Fruit fly (Drosophila melanogaster) whole organism, embryonic: ENCODE measurements around the gene Hs6st.
A peak's percentile ranks its signal among the peaks of the same experiment; 100 is the strongest.

Source experiments
- BEAF-32 ChIP-seq: fragments of 200-800 bp; sonication (Bioruptor generic); optimal IDR thresholded peaks from 3 replicates; lab custom pipeline; 2017; ENCODE audit warnings: missing biosample characterization, missing genetic modification characterization, mild to moderate bottlenecking, moderate library complexity, missing genetic modification reagents
- C15 ChIP-seq: fragments of 200-800 bp; sonication (Bioruptor generic); IDR thresholded peaks from 3 replicates; pipeline ENCODE4 v1.3.6; 2022; ENCODE audit warnings: missing biosample characterization, missing genetic modification characterization
- CG10147 ChIP-seq: fragments of 200-800 bp; sonication (Bioruptor generic); optimal IDR thresholded peaks from 2 replicates; lab custom pipeline; 2019; ENCODE audit warnings: missing biosample characterization, mild to moderate bottlenecking, missing genetic modification characterization, moderate library complexity
- CG10366 ChIP-seq: fragments of 200-800 bp; sonication (Bioruptor generic); IDR thresholded peaks from 2 replicates; pipeline ENCODE4 v1.3.6; 2022; ENCODE audit warnings: missing biosample characterization, missing genetic modification characterization
- CG10654 ChIP-seq: fragments of 200-800 bp; sonication (Bioruptor generic); optimal IDR thresholded peaks from 2 replicates; lab custom pipeline; 2016; ENCODE audit warnings: missing biosample characterization, missing genetic modification characterization
- CG10979 ChIP-seq: fragments of 200-800 bp; sonication (Bioruptor generic); optimal IDR thresholded peaks from 2 replicates; lab custom pipeline; 2018; ENCODE audit warnings: missing biosample characterization, mild to moderate bottlenecking, missing genetic modification characterization, moderate library complexity
- CG11560 ChIP-seq: fragments of 200-800 bp; sonication (Bioruptor generic); IDR thresholded peaks from 3 replicates; pipeline ENCODE4 v1.3.6; 2022; ENCODE audit warnings: missing biosample characterization, missing genetic modification characterization
- CG17361 ChIP-seq: fragments of 200-800 bp; sonication (Bioruptor generic); IDR thresholded peaks from 3 replicates; pipeline ENCODE4 v1.3.6; 2022; ENCODE audit warnings: missing biosample characterization, missing genetic modification characterization
- CG17385 ChIP-seq: fragments of 200-800 bp; sonication (Bioruptor generic); optimal IDR thresholded peaks from 3 replicates; lab custom pipeline; 2018; ENCODE audit warnings: missing biosample characterization, mild to moderate bottlenecking, missing genetic modification characterization
- CG18476 ChIP-seq: fragments of 200-800 bp; sonication (Bioruptor generic); optimal IDR thresholded peaks from 2 replicates; lab custom pipeline; 2016; ENCODE audit warnings: missing biosample characterization, mild to moderate bottlenecking, missing genetic modification characterization
- CG2129 ChIP-seq: fragments of 200-800 bp; sonication (Bioruptor generic); IDR thresholded peaks from 2 replicates; pipeline ENCODE4 v1.3.6; 2022; ENCODE audit warnings: missing biosample characterization, missing genetic modification characterization; ENCODE audit not compliant: partially characterized antibody
- CG2678 ChIP-seq: fragments of 200-800 bp; sonication (Bioruptor generic); optimal IDR thresholded peaks from 3 replicates; lab custom pipeline; 2019; ENCODE audit warnings: missing biosample characterization, mild to moderate bottlenecking, missing genetic modification characterization, moderate library complexity
- CG2889 ChIP-seq: fragments of 200-800 bp; sonication (Bioruptor generic); IDR thresholded peaks from 3 replicates; pipeline ENCODE4 v1.3.6; 2022; ENCODE audit warnings: missing biosample characterization, missing genetic modification characterization
- CG30020 ChIP-seq: fragments of 200-800 bp; optimal IDR thresholded peaks from 2 replicates; lab custom pipeline; 2019; ENCODE audit warnings: missing biosample characterization, mild to moderate bottlenecking, missing genetic modification characterization, moderate library complexity
- CG31365 ChIP-seq: fragments of 200-800 bp; sonication (Bioruptor generic); optimal IDR thresholded peaks from 2 replicates; lab custom pipeline; 2018; ENCODE audit warnings: missing biosample characterization, mild to moderate bottlenecking, missing genetic modification characterization
- CG33213 ChIP-seq: fragments of 200-800 bp; sonication (Bioruptor generic); optimal IDR thresholded peaks from 3 replicates; lab custom pipeline; 2016; ENCODE audit warnings: missing biosample characterization, missing genetic modification characterization
- CG6854 ChIP-seq: fragments of 200-800 bp; sonication (Bioruptor generic); optimal IDR thresholded peaks from 3 replicates; lab custom pipeline; 2017; ENCODE audit warnings: missing biosample characterization, mild to moderate bottlenecking, missing genetic modification characterization
- CG9876 ChIP-seq: fragments of 200-800 bp; sonication (Bioruptor generic); optimal IDR thresholded peaks from 2 replicates; lab custom pipeline; 2016; ENCODE audit warnings: missing biosample characterization, missing genetic modification characterization
- Dip3 ChIP-seq: fragments of 200-800 bp; sonication (Bioruptor generic); optimal IDR thresholded peaks from 3 replicates; lab custom pipeline; 2016; ENCODE audit warnings: missing biosample characterization, missing genetic modification characterization
- E2f1 ChIP-seq: fragments of 200-800 bp; sonication (Bioruptor generic); IDR thresholded peaks from 2 replicates; pipeline ENCODE4 v1.3.6; 2022; ENCODE audit warnings: missing biosample characterization, missing genetic modification characterization
- Fer3 ChIP-seq: fragments of 200-800 bp; sonication (Bioruptor generic); optimal IDR thresholded peaks from 2 replicates; lab custom pipeline; 2018; ENCODE audit warnings: missing biosample characterization, mild to moderate bottlenecking, missing genetic modification characterization, moderate library complexity
- H2.0 ChIP-seq: fragments of 200-800 bp; sonication (Bioruptor generic); IDR thresholded peaks from 2 replicates; pipeline ENCODE4 v1.3.6; 2022; ENCODE audit warnings: missing biosample characterization, missing genetic modification characterization
- HLH4C ChIP-seq: fragments of 200-800 bp; sonication (Bioruptor generic); IDR thresholded peaks from 3 replicates; pipeline ENCODE4 v1.3.6; 2022; ENCODE audit warnings: missing biosample characterization, missing genetic modification characterization; ENCODE audit not compliant: partially characterized antibody
- HmgZ ChIP-seq: fragments of 200-800 bp; sonication (Bioruptor generic); optimal IDR thresholded peaks from 2 replicates; lab custom pipeline; 2018; ENCODE audit warnings: missing biosample characterization, mild to moderate bottlenecking, missing genetic modification characterization
- Hr3 ChIP-seq: fragments of 200-800 bp; sonication (Bioruptor generic); optimal IDR thresholded peaks from 3 replicates; lab custom pipeline; 2016; ENCODE audit warnings: missing biosample characterization, missing genetic modification characterization
- Hr39 ChIP-seq: fragments of >200 bp; optimal IDR thresholded peaks from 2 replicates; lab custom pipeline; 2017
- MBD-R2 ChIP-seq: fragments of 200-800 bp; sonication (Bioruptor generic); IDR thresholded peaks from 2 replicates; pipeline ENCODE4 v1.3.6; 2022; ENCODE audit warnings: missing biosample characterization, missing genetic modification characterization
- MTF-1 ChIP-seq: fragments of 200-800 bp; sonication (Bioruptor generic); optimal IDR thresholded peaks from 2 replicates; lab custom pipeline; 2018; ENCODE audit warnings: missing biosample characterization, mild to moderate bottlenecking, missing genetic modification characterization, borderline replicate concordance
- Max ChIP-seq: fragments of 200-800 bp; sonication (Bioruptor generic); optimal IDR thresholded peaks from 2 replicates; lab custom pipeline; 2016; ENCODE audit warnings: missing biosample characterization, mild to moderate bottlenecking, missing genetic modification characterization
- NC2β ChIP-seq: fragments of 200-800 bp; sonication (Bioruptor generic); optimal IDR thresholded peaks from 2 replicates; lab custom pipeline; 2016; ENCODE audit warnings: missing biosample characterization, missing genetic modification characterization
- Oaz ChIP-seq: fragments of 200-800 bp; sonication (Bioruptor generic); IDR thresholded peaks from 2 replicates; pipeline ENCODE4 v1.3.6; 2022; ENCODE audit warnings: missing biosample characterization, missing genetic modification characterization
- Rx ChIP-seq: fragments of 200-800 bp; sonication (Bioruptor generic); IDR thresholded peaks from 2 replicates; pipeline ENCODE4 v1.3.6; 2022; ENCODE audit warnings: missing biosample characterization, missing genetic modification characterization
- bsh ChIP-seq, 2 experiments: fragments of 200-800 bp; sonication (Bioruptor generic); optimal IDR thresholded peaks; 2 replicates each; lab custom pipeline; 2017 to 2018; ENCODE audit warnings: mild to moderate bottlenecking in 2 of 2, missing biosample characterization in 2 of 2, missing genetic modification characterization in 2 of 2, moderate library complexity in 1 of 2
- chm ChIP-seq: fragments of 200-800 bp; sonication (Bioruptor generic); IDR thresholded peaks from 2 replicates; pipeline ENCODE4 v1.3.6; 2022; ENCODE audit warnings: missing biosample characterization, missing genetic modification characterization
- ems ChIP-seq: fragments of 200-800 bp; sonication (Bioruptor generic); optimal IDR thresholded peaks from 3 replicates; lab custom pipeline; 2016; ENCODE audit warnings: missing biosample characterization, missing genetic modification characterization
- fd102C ChIP-seq: fragments of 200-800 bp; sonication (Bioruptor generic); optimal IDR thresholded peaks from 2 replicates; lab custom pipeline; 2018; ENCODE audit warnings: missing biosample characterization, mild to moderate bottlenecking, missing genetic modification characterization, moderate library complexity
- gce ChIP-seq: fragments of 200-800 bp; sonication (Bioruptor generic); IDR thresholded peaks from 3 replicates; pipeline ENCODE4 v1.3.6; 2022; ENCODE audit warnings: missing biosample characterization, missing genetic modification characterization
- gt ChIP-seq: fragments of 200-800 bp; sonication (Bioruptor generic); IDR thresholded peaks from 2 replicates; pipeline ENCODE4 v1.3.6; 2022; ENCODE audit warnings: missing biosample characterization, missing genetic modification characterization
- hbn ChIP-seq: fragments of 200-800 bp; sonication (Bioruptor generic); IDR thresholded peaks from 2 replicates; pipeline ENCODE4 v1.3.6; 2022; ENCODE audit warnings: missing biosample characterization, missing genetic modification characterization; ENCODE audit not compliant: partially characterized antibody
- inv ChIP-seq: fragments of 200-800 bp; sonication (Bioruptor generic); IDR thresholded peaks from 2 replicates; pipeline ENCODE4 v1.3.6; 2022; ENCODE audit warnings: missing biosample characterization, missing genetic modification characterization; ENCODE audit not compliant: partially characterized antibody
- lov ChIP-seq, 2 experiments: fragments of 200-800 bp in 1 of 2; fragments of >200 bp in 1 of 2; sonication (Bioruptor generic) in 1 of 2; IDR thresholded peaks in 1 of 2; optimal IDR thresholded peaks in 1 of 2; 2 replicates in 1 of 2; 3 replicates in 1 of 2; pipeline versions ENCODE4 v1.3.6 to Lab custom; 2017 to 2022; ENCODE audit warnings: missing biosample characterization in 1 of 2, missing genetic modification characterization in 1 of 2
- mirr ChIP-seq: fragments of 200-800 bp; sonication (Bioruptor generic); optimal IDR thresholded peaks from 3 replicates; lab custom pipeline; 2018; ENCODE audit warnings: missing biosample characterization, mild to moderate bottlenecking, missing genetic modification characterization
- nerfin-2 ChIP-seq: fragments of 200-800 bp; sonication (Bioruptor generic); IDR thresholded peaks from 2 replicates; pipeline ENCODE4 v1.3.6; 2022; ENCODE audit warnings: missing biosample characterization, missing genetic modification characterization; ENCODE audit not compliant: partially characterized antibody
- oc ChIP-seq: fragments of 200-800 bp; sonication (Bioruptor generic); optimal IDR thresholded peaks from 2 replicates; lab custom pipeline; 2018; ENCODE audit warnings: missing biosample characterization, mild to moderate bottlenecking, missing genetic modification characterization, moderate library complexity
- ranshi ChIP-seq: fragments of 200-800 bp; sonication (Bioruptor generic); IDR thresholded peaks from 2 replicates; pipeline ENCODE4 v1.3.6; 2022; ENCODE audit warnings: missing biosample characterization, missing genetic modification characterization
- sqz ChIP-seq: fragments of 200-800 bp; sonication (Bioruptor generic); optimal IDR thresholded peaks from 3 replicates; lab custom pipeline; 2018; ENCODE audit warnings: missing biosample characterization, mild to moderate bottlenecking, missing genetic modification characterization
- tin ChIP-seq: fragments of 200-800 bp; sonication (Bioruptor generic); optimal IDR thresholded peaks from 3 replicates; lab custom pipeline; 2016; ENCODE audit warnings: missing biosample characterization, missing genetic modification characterization
- unpg ChIP-seq: fragments of 200-800 bp; sonication (Bioruptor generic); optimal IDR thresholded peaks from 3 replicates; lab custom pipeline; 2018; ENCODE audit warnings: missing biosample characterization, mild to moderate bottlenecking, missing genetic modification characterization, moderate library complexity
- usp ChIP-seq: fragments of >200 bp; optimal IDR thresholded peaks from 2 replicates; lab custom pipeline; 2017; ENCODE audit warnings: missing biosample characterization, missing genetic modification characterization
- zfh2 ChIP-seq: fragments of 200-800 bp; sonication (Bioruptor generic); optimal IDR thresholded peaks from 2 replicates; lab custom pipeline; 2016; ENCODE audit warnings: missing biosample characterization, missing genetic modification characterization

Gene Hs6st

DNA sequence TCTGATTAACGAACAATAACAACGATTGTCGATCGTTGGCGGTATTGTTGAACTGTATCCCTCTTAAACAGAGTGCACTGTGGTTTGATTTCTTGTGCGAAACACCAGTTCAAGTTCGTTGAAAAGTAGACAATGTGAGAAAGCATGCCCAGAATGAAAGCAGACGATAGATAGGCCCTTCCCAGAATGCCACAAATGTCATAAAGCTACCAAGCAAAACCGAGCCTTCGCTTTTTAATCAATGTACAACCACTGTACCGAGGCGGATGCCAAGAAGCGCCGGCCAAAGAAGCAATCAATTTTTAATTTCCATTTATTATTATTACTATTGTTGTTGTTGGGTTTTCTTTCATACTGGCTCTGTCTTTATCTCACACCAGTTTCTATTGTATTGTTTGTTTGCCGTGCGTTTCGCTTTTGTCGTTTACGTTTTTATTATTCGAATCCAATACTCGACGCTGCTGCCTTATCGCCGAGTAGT lies 99.4 kb downstream of the Hs6st start (continued):
- TF ChIP-seq Max (GFP tag; lab: Kevin White, UChicago): peak; percentile 54
- TF ChIP-seq ems (GFP tag; lab: Kevin White, UChicago): peak; percentile 76
- TF ChIP-seq inv (GFP tag; lab: Robert Waterston, UW): no peak
- peak; percentile 82 for TF ChIP-seq CG10654
- no peak for TF ChIP-seq sqz
- no peak for TF ChIP-seq Hr39 (lab: Kevin White, UChicago)
- peak; percentile 51 for TF ChIP-seq Dip3
- peak; percentile 29 to 80 for TF ChIP-seq bsh (GFP tag; optimal IDR thresholded peaks at IDR 0.05; lab: Kevin White, UChicago)
- no peak; the same call in 1 of the 2 replicates for TF ChIP-seq gt (GFP tag; lab: Robert Waterston, UW)
- TF ChIP-seq C15 (GFP tag; lab: Robert Waterston, UW): no peak
- peak; percentile 76 for TF ChIP-seq CG18476 (GFP tag; lab: Kevin White, UChicago)
- TF ChIP-seq NC2β: peak; percentile 61
- peak; percentile 66 for TF ChIP-seq CG33213
- peak; percentile 86 for TF ChIP-seq unpg
- TF ChIP-seq fd102C (GFP tag; lab: Kevin White, UChicago): no peak
- TF ChIP-seq mirr (GFP tag; lab: Kevin White, UChicago): peak; percentile 10
- no peak for TF ChIP-seq lov (optimal IDR thresholded peaks at IDR 0.05; lab: Kevin White, UChicago)
- peak; percentile 78; the same call in 2 of the 3 replicates for TF ChIP-seq lov (GFP tag; IDR thresholded peaks at IDR 0.05; lab: Robert Waterston, UW)
- peak; percentile 61 for TF ChIP-seq CG10147 (GFP tag; lab: Kevin White, UChicago)
- peak; percentile 92 for TF ChIP-seq CG10366 (GFP tag; lab: Robert Waterston, UW)
- TF ChIP-seq Hr3 (GFP tag; lab: Kevin White, UChicago): peak; percentile 82
- peak; percentile 60; the same call in 2 of the 3 replicates for TF ChIP-seq CG11560 (tag; lab: Robert Waterston, UW)
- peak; percentile 85 for TF ChIP-seq CG2889 (GFP tag; lab: Robert Waterston, UW)
- TF ChIP-seq hbn: no peak
- TF ChIP-seq E2f1 (GFP tag; lab: Robert Waterston, UW): peak; percentile 89
- TF ChIP-seq nerfin-2 (GFP tag; lab: Robert Waterston, UW): no peak
- peak; percentile 74 for TF ChIP-seq Fer3
- peak; percentile 75 for TF ChIP-seq CG9876 (GFP tag; lab: Kevin White, UChicago)
- TF ChIP-seq H2.0 (GFP tag; lab: Robert Waterston, UW): peak; percentile 91
- TF ChIP-seq chm (GFP tag; lab: Robert Waterston, UW): peak; percentile 87
- TF ChIP-seq CG10979 (tag; lab: Kevin White, UChicago): peak; percentile 78
- peak; percentile 76 for TF ChIP-seq oc (tag; lab: Kevin White, UChicago)
- TF ChIP-seq HmgZ: peak; percentile 77
- TF ChIP-seq usp (GFP tag; lab: Kevin White, UChicago): no peak
- no peak for TF ChIP-seq BEAF-32 (GFP tag; lab: Kevin White, UChicago)
- peak; percentile 79 for TF ChIP-seq ranshi (GFP tag; lab: Robert Waterston, UW)
- TF ChIP-seq CG30020 (tag; lab: Kevin White, UChicago): no peak
- TF ChIP-seq HLH4C (GFP tag; lab: Robert Waterston, UW): no peak
- TF ChIP-seq zfh2 (GFP tag; lab: Kevin White, UChicago): peak; percentile 82
- peak; percentile 79 for TF ChIP-seq CG17385 (GFP tag; lab: Kevin White, UChicago)
- peak; percentile 81 for TF ChIP-seq Rx (GFP tag; lab: Robert Waterston, UW)
- TF ChIP-seq CG2678 (tag; lab: Kevin White, UChicago): peak; percentile 84
- TF ChIP-seq MTF-1: peak; percentile 71
- TF ChIP-seq CG31365 (tag; lab: Kevin White, UChicago): peak; percentile 60
- peak; percentile 35 for TF ChIP-seq CG6854
- TF ChIP-seq CG17361 (GFP tag; lab: Robert Waterston, UW): peak; percentile 67
- peak; percentile 88; the same call in 2 of the 3 replicates for TF ChIP-seq gce (GFP tag; lab: Robert Waterston, UW)
- TF ChIP-seq MBD-R2 (GFP tag; lab: Robert Waterston, UW): peak; percentile 61; the same call in 1 of the 2 replicates
- peak; percentile 78 for TF ChIP-seq tin (GFP tag; lab: Kevin White, UChicago)
- TF ChIP-seq Oaz (GFP tag; lab: Robert Waterston, UW): peak; percentile 69
- no peak for TF ChIP-seq CG2129
